Worm (Caenorhabditis elegans) whole organism, mixed stage, embryonic: Measurements from ENCODE around the gene stg-1.

ENCODE experiments used
- M03D4.4 ChIP-seq: sonication (generic microtip); optimal IDR thresholded peaks from 2 replicates; lab custom pipeline; 2017; ENCODE audit warnings: mild to moderate bottlenecking, missing genetic modification characterization, missing compliant biosample characterization
- bed-3 ChIP-seq: fragments of 200-800 bp; sonication (Bioruptor generic); optimal IDR thresholded peaks from 3 replicates; lab custom pipeline; 2018; ENCODE audit warnings: mild to moderate bottlenecking, missing genetic modification characterization, moderate library complexity, missing compliant biosample characterization
- blmp-1 ChIP-seq: fragments of 150-350 bp; optimal IDR thresholded peaks from 2 replicates; lab custom pipeline; 2014; ENCODE audit warnings: missing biosample characterization, missing genetic modification characterization
- ceh-39 ChIP-seq: fragments of 150-350 bp; optimal IDR thresholded peaks from 2 replicates; lab custom pipeline; 2014; ENCODE audit warnings: missing biosample characterization, missing genetic modification characterization
- ceh-83 ChIP-seq: fragments of 200-800 bp; sonication (Bioruptor generic); optimal IDR thresholded peaks from 2 replicates; lab custom pipeline; 2018; ENCODE audit warnings: mild to moderate bottlenecking, missing genetic modification characterization, missing compliant biosample characterization
- cnd-1 ChIP-seq: fragments of 200-800 bp; sonication (Bioruptor generic); optimal IDR thresholded peaks from 2 replicates; lab custom pipeline; 2018; ENCODE audit warnings: mild to moderate bottlenecking, missing genetic modification characterization, missing compliant biosample characterization
- drap-1 ChIP-seq: fragments of 200-800 bp; sonication (Bioruptor generic); optimal IDR thresholded peaks from 3 replicates; lab custom pipeline; 2018; ENCODE audit warnings: mild to moderate bottlenecking, missing genetic modification characterization, missing compliant biosample characterization
- elt-1 ChIP-seq: sonication (generic microtip); optimal IDR thresholded peaks from 2 replicates; lab custom pipeline; 2017; ENCODE audit warnings: missing genetic modification characterization, mild to moderate bottlenecking, missing compliant biosample characterization, antibody characterized with exemption, moderate library complexity, borderline replicate concordance; ENCODE audit not compliant: insufficient read depth
- elt-3 ChIP-seq: fragments of 150-350 bp; optimal IDR thresholded peaks from 2 replicates; lab custom pipeline; 2014; ENCODE audit warnings: missing biosample characterization, missing genetic modification characterization
- flh-1 ChIP-seq: fragments of 200-800 bp; sonication (Bioruptor generic); optimal IDR thresholded peaks from 2 replicates; lab custom pipeline; 2018; ENCODE audit warnings: mild to moderate bottlenecking, missing genetic modification characterization, moderate library complexity, missing compliant biosample characterization
- ham-2 ChIP-seq: fragments of 200-800 bp; sonication (Bioruptor generic); optimal IDR thresholded peaks from 2 replicates; lab custom pipeline; 2018; ENCODE audit warnings: mild to moderate bottlenecking, missing genetic modification characterization, missing compliant biosample characterization
- hlh-1 ChIP-seq: fragments of 150-350 bp; optimal IDR thresholded peaks from 2 replicates; lab custom pipeline; 2014; ENCODE audit warnings: missing biosample characterization, missing genetic modification reagents, missing genetic modification characterization
- lin-13 ChIP-seq: fragments of 150-350 bp; optimal IDR thresholded peaks from 2 replicates; lab custom pipeline; 2014; ENCODE audit warnings: missing biosample characterization, missing genetic modification characterization
- lin-32 ChIP-seq: fragments of 200-800 bp; sonication (Bioruptor generic); optimal IDR thresholded peaks from 2 replicates; lab custom pipeline; 2018; ENCODE audit warnings: mild to moderate bottlenecking, missing genetic modification characterization, missing compliant biosample characterization
- lsy-2 ChIP-seq: fragments of 150-350 bp; optimal IDR thresholded peaks from 2 replicates; lab custom pipeline; 2014; ENCODE audit warnings: missing biosample characterization, missing genetic modification characterization
- mab-5 ChIP-seq: fragments of 150-350 bp; optimal IDR thresholded peaks from 2 replicates; lab custom pipeline; 2014; ENCODE audit warnings: missing biosample characterization, missing genetic modification characterization
- mep-1 ChIP-seq: fragments of 150-350 bp; optimal IDR thresholded peaks from 2 replicates; lab custom pipeline; 2017; ENCODE audit warnings: missing biosample characterization, missing genetic modification reagents, missing genetic modification characterization, inconsistent platforms
- mls-2 ChIP-seq: sonication (generic microtip); optimal IDR thresholded peaks from 2 replicates; lab custom pipeline; 2016; ENCODE audit warnings: mild to moderate bottlenecking, missing genetic modification characterization, moderate library complexity, missing compliant biosample characterization
- nhr-12 ChIP-seq: fragments of 150-350 bp; optimal IDR thresholded peaks from 2 replicates; lab custom pipeline; 2014; ENCODE audit warnings: missing biosample characterization, missing genetic modification characterization
- nhr-2 ChIP-seq: fragments of 150-350 bp; optimal IDR thresholded peaks from 2 replicates; lab custom pipeline; 2014; ENCODE audit warnings: missing biosample characterization, missing genetic modification characterization
- nhr-237 ChIP-seq: fragments of 150-350 bp; optimal IDR thresholded peaks from 2 replicates; lab custom pipeline; 2014; ENCODE audit warnings: missing biosample characterization, missing genetic modification characterization
- nhr-76 ChIP-seq: sonication (generic microtip); optimal IDR thresholded peaks from 2 replicates; lab custom pipeline; 2017; ENCODE audit warnings: missing biosample characterization, missing genetic modification characterization
- pha-4 ChIP-seq: fragments of 150-350 bp; optimal IDR thresholded peaks from 2 replicates; lab custom pipeline; 2018; ENCODE audit warnings: missing biosample characterization, missing genetic modification reagents, missing genetic modification characterization
- sem-2 ChIP-seq: fragments of 200-800 bp; sonication (Bioruptor generic); optimal IDR thresholded peaks from 2 replicates; lab custom pipeline; 2018; ENCODE audit warnings: mild to moderate bottlenecking, missing genetic modification characterization, missing compliant biosample characterization
- snpc-4 ChIP-seq: fragments of 150-350 bp; optimal IDR thresholded peaks from 2 replicates; lab custom pipeline; 2014; ENCODE audit warnings: missing biosample characterization, missing genetic modification characterization
- sptf-1 ChIP-seq: sonication (generic microtip); optimal IDR thresholded peaks from 2 replicates; lab custom pipeline; 2017; ENCODE audit warnings: mild to moderate bottlenecking, missing genetic modification characterization, moderate library complexity, missing compliant biosample characterization
- tbx-8 ChIP-seq: fragments of 200-800 bp; sonication (Bioruptor generic); optimal IDR thresholded peaks from 2 replicates; lab custom pipeline; 2018; ENCODE audit warnings: mild to moderate bottlenecking, missing genetic modification characterization, moderate library complexity, missing compliant biosample characterization
- unc-120 ChIP-seq: sonication (generic microtip); optimal IDR thresholded peaks from 2 replicates; lab custom pipeline; 2017; ENCODE audit warnings: missing genetic modification characterization, missing compliant biosample characterization; ENCODE audit not compliant: poor library complexity, severe bottlenecking
- unc-39 ChIP-seq: fragments of 150-350 bp; optimal IDR thresholded peaks from 2 replicates; lab custom pipeline; 2014; ENCODE audit warnings: missing biosample characterization, missing genetic modification characterization
- unc-62 ChIP-seq: fragments of 150-350 bp; optimal IDR thresholded peaks from 2 replicates; lab custom pipeline; 2014; ENCODE audit warnings: missing biosample characterization, missing genetic modification reagents, missing genetic modification characterization
- zip-8 ChIP-seq: fragments of 150-350 bp; optimal IDR thresholded peaks from 2 replicates; lab custom pipeline; 2014; ENCODE audit warnings: missing biosample characterization, missing genetic modification characterization
- ztf-11 ChIP-seq: fragments of 150-350 bp; optimal IDR thresholded peaks from 2 replicates; lab custom pipeline; 2014; ENCODE audit warnings: missing biosample characterization, missing genetic modification characterization

The stg-1 gene

DNA sequence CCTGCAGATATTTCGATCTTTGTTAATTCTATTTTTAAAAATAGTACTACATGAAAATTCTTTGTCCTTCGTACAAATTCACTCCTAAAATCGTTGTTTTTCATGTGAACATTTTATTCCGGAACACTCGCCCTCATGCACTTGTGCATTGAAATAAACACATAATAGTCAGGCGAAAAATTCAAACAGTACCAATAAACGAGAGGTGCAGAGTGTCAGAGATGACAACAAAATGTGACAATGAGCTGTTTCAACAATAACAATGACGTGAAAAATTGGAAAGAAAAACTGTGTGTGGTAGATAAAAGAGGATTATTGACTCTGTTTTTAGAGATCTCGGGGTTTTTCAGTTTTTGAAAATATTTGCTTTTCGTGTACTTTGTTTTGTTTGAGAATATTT is 32.3 kb downstream of the stg-1 start, which contains the start of gene F52H3.6:
TSS of gene F52H3.6 (minus strand) at position 228 of the 400 bp plus-strand sequence.
- no peak for TF ChIP-seq unc-62
- TF ChIP-seq drap-1 (GFP tag; lab: Kevin White, UChicago) = no peak
- TF ChIP-seq nhr-76 (tag; lab: Kevin White, UChicago) = no peak
- TF ChIP-seq unc-39 (tag; lab: Kevin White, UChicago) = no peak
- TF ChIP-seq sptf-1 = no peak
- TF ChIP-seq, all 35 proteins: peak for 0

DNA sequence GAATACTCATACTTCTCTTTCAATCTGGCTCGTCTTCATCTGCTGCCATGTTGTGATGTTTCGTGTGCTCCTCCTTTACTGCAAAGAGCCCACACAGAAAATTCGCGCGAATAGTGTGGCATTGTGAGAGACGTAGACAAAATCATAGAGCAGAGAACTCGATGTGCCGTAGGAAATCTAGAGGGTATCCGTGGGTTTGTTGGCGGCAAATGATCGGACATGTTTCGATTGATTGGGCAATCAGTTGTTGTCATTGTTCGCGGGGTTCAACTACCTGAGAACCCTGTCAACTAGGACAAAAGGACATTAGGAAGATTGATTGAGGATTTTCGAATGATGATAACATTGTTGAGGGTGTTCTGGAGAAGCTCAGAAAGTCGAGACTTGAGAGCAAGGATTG is 35.4 kb downstream of the stg-1 start:
- TF ChIP-seq nhr-12 (tag; lab: Kevin White, UChicago) = no peak
- peak; percentile 64 for TF ChIP-seq unc-120
- peak; percentile 55 for TF ChIP-seq hlh-1 (tag; lab: Kevin White, UChicago)
- no peak for TF ChIP-seq cnd-1 (tag; lab: Kevin White, UChicago)
- no peak for TF ChIP-seq pha-4 (tag; lab: Kevin White, UChicago)
- TF ChIP-seq mab-5 (tag; lab: Kevin White, UChicago) = no peak
- TF ChIP-seq flh-1 (GFP tag; lab: Kevin White, UChicago) = no peak
- TF ChIP-seq lin-13 (tag; lab: Kevin White, UChicago) = no peak
- TF ChIP-seq mep-1 (tag; lab: Kevin White, UChicago) = no peak
- TF ChIP-seq unc-62 = peak; percentile 91
- no peak for TF ChIP-seq nhr-2 (tag; lab: Kevin White, UChicago)
- no peak for TF ChIP-seq ztf-11 (tag; lab: Kevin White, UChicago)

DNA sequence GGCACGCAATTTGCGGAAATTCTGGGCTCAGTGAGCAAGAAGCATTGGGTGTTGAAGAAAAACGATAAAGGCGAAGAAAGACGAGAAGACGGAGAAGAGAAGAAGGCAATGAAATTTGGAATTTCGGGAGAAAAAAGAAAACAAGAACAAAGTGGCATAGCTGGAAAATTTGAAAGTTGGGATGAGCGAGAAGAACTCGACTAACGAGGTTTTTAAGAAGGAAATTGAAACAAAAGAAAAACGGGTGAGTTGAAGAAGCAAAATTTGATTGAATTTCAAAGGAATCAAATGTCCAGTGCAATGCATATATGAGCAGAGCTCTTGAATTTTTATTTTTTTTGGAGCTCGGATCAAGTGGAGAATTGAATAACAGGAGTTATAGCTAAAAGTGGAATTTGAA is 38.7 kb downstream of the stg-1 start:
- TF ChIP-seq lin-32 (GFP tag; lab: Kevin White, UChicago) = no peak
- TF ChIP-seq nhr-2 (tag; lab: Kevin White, UChicago) = no peak
- TF ChIP-seq tbx-8 (GFP tag; lab: Kevin White, UChicago) = no peak
- TF ChIP-seq lin-13 (tag; lab: Kevin White, UChicago) = no peak
- no peak for TF ChIP-seq zip-8 (tag; lab: Kevin White, UChicago)
- TF ChIP-seq elt-3 = no peak
- no peak for TF ChIP-seq ham-2
- no peak for TF ChIP-seq sptf-1
- TF ChIP-seq blmp-1 = no peak
- no peak for TF ChIP-seq mep-1 (tag; lab: Kevin White, UChicago)
- no peak for TF ChIP-seq hlh-1 (tag; lab: Kevin White, UChicago)
- no peak for TF ChIP-seq unc-120
- no peak for TF ChIP-seq nhr-237 (tag; lab: Kevin White, UChicago)
- no peak for TF ChIP-seq snpc-4 (tag; lab: Kevin White, UChicago)
- TF ChIP-seq ztf-11 (tag; lab: Kevin White, UChicago) = no peak

DNA sequence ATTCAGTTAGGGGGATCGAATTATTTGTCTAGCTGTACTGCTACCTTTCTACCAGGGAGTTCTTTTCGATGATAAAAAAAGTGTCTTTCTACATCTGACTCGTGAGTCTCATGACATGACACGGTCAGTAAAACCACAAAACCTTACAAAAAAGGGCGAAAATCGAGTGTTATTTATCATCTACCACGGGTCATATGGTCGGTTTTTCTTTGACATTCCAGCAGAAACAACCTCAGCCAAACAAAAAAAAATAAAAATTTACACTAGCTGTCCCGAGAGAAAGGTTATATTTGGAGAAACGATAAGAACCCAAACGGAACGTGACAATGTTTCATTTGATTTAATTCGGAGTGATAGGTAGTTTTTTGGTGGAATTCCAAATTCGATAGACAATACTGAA is 40.8 kb downstream of the stg-1 start:
- TF ChIP-seq sem-2 (GFP tag; lab: Kevin White, UChicago) (no peak), ceh-83 (GFP tag; lab: Kevin White, UChicago) (no peak), unc-120 (no peak), lin-13 (tag; lab: Kevin White, UChicago) (no peak), cnd-1 (tag; lab: Kevin White, UChicago) (no peak), hlh-1 (tag; lab: Kevin White, UChicago) (no peak), mls-2 (no peak), ztf-11 (tag; lab: Kevin White, UChicago) (no peak), M03D4.4 (tag; lab: Kevin White, UChicago) (no peak), tbx-8 (GFP tag; lab: Kevin White, UChicago) (no peak)

DNA sequence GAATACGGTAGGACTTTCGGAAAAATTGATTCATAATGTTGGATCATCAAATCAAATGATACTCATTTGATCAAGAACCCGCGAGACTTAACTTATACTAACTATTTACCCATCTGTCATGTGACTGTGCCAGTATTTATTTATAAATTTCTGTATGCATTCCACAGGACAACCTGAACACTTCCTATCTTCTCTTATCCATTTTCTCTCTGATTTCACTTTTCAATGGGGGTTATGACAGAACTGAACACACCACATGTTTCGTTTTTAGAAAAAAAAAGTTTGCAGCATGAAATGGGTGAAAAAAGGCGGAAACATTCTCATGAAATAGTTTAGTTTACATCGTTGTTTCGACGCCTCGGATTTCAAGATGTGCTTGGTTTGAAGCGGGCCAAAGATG is 42.9 kb downstream of the stg-1 start:
- no peak for TF ChIP-seq ceh-39 (tag; lab: Kevin White, UChicago)
- TF ChIP-seq lin-13 (tag; lab: Kevin White, UChicago) = no peak
- no peak for TF ChIP-seq flh-1 (GFP tag; lab: Kevin White, UChicago)
- no peak for TF ChIP-seq bed-3 (GFP tag; lab: Kevin White, UChicago)
- no peak for TF ChIP-seq snpc-4 (tag; lab: Kevin White, UChicago)
- TF ChIP-seq blmp-1 = no peak
- TF ChIP-seq unc-39 (tag; lab: Kevin White, UChicago) = no peak
- no peak for TF ChIP-seq ham-2
- no peak for TF ChIP-seq cnd-1 (tag; lab: Kevin White, UChicago)
- no peak for TF ChIP-seq nhr-12 (tag; lab: Kevin White, UChicago)

DNA sequence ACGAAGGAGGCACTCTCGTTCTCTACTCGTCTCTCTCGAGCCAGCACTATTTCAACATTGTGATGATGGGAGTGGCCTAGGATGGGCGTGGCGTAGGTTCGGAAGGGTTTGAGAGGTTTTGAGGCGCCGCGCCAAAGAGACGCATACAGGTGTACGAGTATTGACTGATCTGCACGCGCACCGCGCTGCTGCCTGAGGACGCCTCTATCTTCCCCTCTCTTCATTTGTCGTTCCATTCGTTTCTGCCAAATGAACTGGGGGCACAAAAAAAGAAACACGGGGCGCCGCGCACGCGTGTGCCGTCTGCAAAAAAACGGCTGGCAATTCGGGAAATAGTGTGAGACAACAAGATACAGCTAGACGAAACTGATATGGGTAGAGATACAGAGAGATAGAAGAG is 44.4 kb downstream of the stg-1 start, which contains the start of gene lec-2:
TSS of gene lec-2 (minus strand) at position 171 of the 400 bp plus-strand sequence.
- TF ChIP-seq mab-5 (tag; lab: Kevin White, UChicago) = no peak
- TF ChIP-seq cnd-1 (tag; lab: Kevin White, UChicago) = no peak
- no peak for TF ChIP-seq sem-2 (GFP tag; lab: Kevin White, UChicago)
- no peak for TF ChIP-seq nhr-12 (tag; lab: Kevin White, UChicago)
- no peak for TF ChIP-seq mep-1 (tag; lab: Kevin White, UChicago)
- TF ChIP-seq elt-1 = no peak
- TF ChIP-seq blmp-1 = no peak
- no peak for TF ChIP-seq lin-32 (GFP tag; lab: Kevin White, UChicago)
- no peak for TF ChIP-seq nhr-2 (tag; lab: Kevin White, UChicago)
- TF ChIP-seq elt-3 = no peak
- TF ChIP-seq flh-1 (GFP tag; lab: Kevin White, UChicago) = no peak
- no peak for TF ChIP-seq pha-4 (tag; lab: Kevin White, UChicago)
- no peak for TF ChIP-seq sptf-1
- no peak for TF ChIP-seq nhr-76 (tag; lab: Kevin White, UChicago)
- no peak for TF ChIP-seq ztf-11 (tag; lab: Kevin White, UChicago)
- TF ChIP-seq M03D4.4 (tag; lab: Kevin White, UChicago) = no peak
- no peak for TF ChIP-seq ceh-39 (tag; lab: Kevin White, UChicago)
- no peak for TF ChIP-seq lsy-2 (tag; lab: Kevin White, UChicago)
- TF ChIP-seq, all 35 proteins: peak for 0
